Fruit fly (Drosophila melanogaster) whole organism, pupa: ENCODE results near the gene CG32708.

Experiments
- CG12605 ChIP-seq: fragments of 200-800 bp; sonication (Bioruptor generic); IDR thresholded peaks from 2 replicates; pipeline ENCODE4 v1.3.6; 2022; ENCODE audit warnings: missing biosample characterization, missing genetic modification characterization
- CG15710 ChIP-seq: fragments of 200-800 bp; sonication (Bioruptor generic); optimal IDR thresholded peaks from 2 replicates; lab custom pipeline; 2018; ENCODE audit warnings: missing biosample characterization, mild to moderate bottlenecking, missing genetic modification characterization, moderate library complexity
- CG32121 ChIP-seq: fragments of 200-800 bp; sonication (Bioruptor generic); IDR thresholded peaks from 2 replicates; pipeline ENCODE4 v1.3.6; 2022; ENCODE audit warnings: missing biosample characterization, missing genetic modification characterization
- D1 ChIP-seq: fragments of 200-800 bp; sonication (Bioruptor generic); optimal IDR thresholded peaks from 2 replicates; lab custom pipeline; 2018; ENCODE audit warnings: missing biosample characterization, mild to moderate bottlenecking, missing genetic modification characterization, moderate library complexity
- EcR ChIP-seq: fragments of 200-800 bp; sonication (Bioruptor generic); optimal IDR thresholded peaks from 3 replicates; lab custom pipeline; 2019; ENCODE audit warnings: missing biosample characterization, missing genetic modification characterization, mild to moderate bottlenecking, moderate library complexity, missing genetic modification reagents

DNA sequence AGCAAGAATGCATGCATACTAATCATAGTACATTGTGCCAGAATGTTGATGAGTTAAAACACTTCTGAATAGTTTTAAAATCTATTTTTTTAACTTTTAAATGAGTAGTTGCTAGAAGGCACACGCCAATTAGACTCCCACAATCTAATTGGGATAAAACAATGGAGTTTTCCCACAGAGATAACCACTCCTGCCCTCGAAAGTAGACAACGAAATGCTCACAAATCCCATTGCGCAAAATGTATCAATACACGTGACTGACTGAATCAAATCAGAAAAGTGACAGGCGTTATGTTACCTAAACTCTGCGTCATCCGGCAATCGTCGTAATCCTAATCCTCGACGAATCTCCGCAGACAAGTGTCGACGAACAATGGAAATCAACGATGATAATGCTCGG, 32.1 kb downstream of the CG32708 start:
- TF ChIP-seq CG12605 (no peak), CG32121 (GFP tag; lab: Robert Waterston, UW) (no peak), D1 (no peak), EcR (GFP tag; lab: Kevin White, UChicago) (no peak), CG15710 (tag; lab: Kevin White, UChicago) (no peak)
